Fruit fly (Drosophila melanogaster) whole organism, embryonic: Measurements from ENCODE around the gene sra.

ENCODE experiments used
- Atf6 ChIP-seq: fragments of 200-800 bp; sonication (Bioruptor generic); IDR thresholded peaks from 2 replicates; pipeline ENCODE4 v1.3.6; 2022; ENCODE audit warnings: missing biosample characterization, missing genetic modification characterization
- Bgb ChIP-seq: fragments of 200-800 bp; sonication (Bioruptor generic); IDR thresholded peaks from 2 replicates; pipeline ENCODE4 v1.3.6; 2022; ENCODE audit warnings: missing biosample characterization, missing genetic modification characterization; ENCODE audit not compliant: partially characterized antibody
- CG10654 ChIP-seq: fragments of 200-800 bp; sonication (Bioruptor generic); optimal IDR thresholded peaks from 2 replicates; lab custom pipeline; 2016; ENCODE audit warnings: missing biosample characterization, missing genetic modification characterization
- CG11695 ChIP-seq: fragments of 200-800 bp; sonication (Bioruptor generic); IDR thresholded peaks from 3 replicates; pipeline ENCODE4 v1.3.6; 2022; ENCODE audit warnings: missing biosample characterization, missing genetic modification characterization
- CG12744 ChIP-seq: fragments of 200-800 bp; sonication (Bioruptor generic); optimal IDR thresholded peaks from 2 replicates; lab custom pipeline; 2016; ENCODE audit warnings: missing biosample characterization, missing genetic modification characterization
- CG12942 ChIP-seq: fragments of 200-800 bp; sonication (Bioruptor generic); optimal IDR thresholded peaks from 3 replicates; lab custom pipeline; 2016; ENCODE audit warnings: missing biosample characterization, missing genetic modification characterization
- CG14441 ChIP-seq: fragments of 200-800 bp; sonication (Bioruptor generic); IDR thresholded peaks from 2 replicates; pipeline ENCODE4 v1.3.6; 2022; ENCODE audit warnings: missing biosample characterization, missing genetic modification characterization
- CG14860 ChIP-seq: fragments of 200-800 bp; sonication (Bioruptor generic); IDR thresholded peaks from 3 replicates; pipeline ENCODE4 v1.3.6; 2022; ENCODE audit warnings: missing biosample characterization, missing genetic modification characterization; ENCODE audit not compliant: partially characterized antibody
- CG15011 ChIP-seq: fragments of 200-800 bp; sonication (Bioruptor generic); optimal IDR thresholded peaks from 3 replicates; lab custom pipeline; 2018; ENCODE audit warnings: missing biosample characterization, mild to moderate bottlenecking, missing genetic modification characterization
- CG17568 ChIP-seq: fragments of 200-800 bp; sonication (Bioruptor generic); optimal IDR thresholded peaks from 2 replicates; lab custom pipeline; 2018; ENCODE audit warnings: missing biosample characterization, mild to moderate bottlenecking, missing genetic modification characterization, moderate library complexity
- CG1792 ChIP-seq: fragments of 200-800 bp; sonication (Bioruptor generic); optimal IDR thresholded peaks from 2 replicates; lab custom pipeline; 2016; ENCODE audit warnings: missing biosample characterization, missing genetic modification characterization
- CG2875 ChIP-seq: fragments of 200-800 bp; sonication (Bioruptor generic); optimal IDR thresholded peaks from 2 replicates; lab custom pipeline; 2017; ENCODE audit warnings: missing biosample characterization, mild to moderate bottlenecking, missing genetic modification characterization, missing genetic modification reagents
- CG30403 ChIP-seq: fragments of 200-800 bp; sonication (Bioruptor generic); optimal IDR thresholded peaks from 3 replicates; lab custom pipeline; 2016; ENCODE audit warnings: missing biosample characterization, missing genetic modification characterization
- CG32772 ChIP-seq: fragments of 200-800 bp; sonication (Bioruptor generic); IDR thresholded peaks from 2 replicates; pipeline ENCODE4 v1.3.6; 2022; ENCODE audit warnings: missing biosample characterization, missing genetic modification characterization
- CG3281 ChIP-seq: fragments of 200-800 bp; sonication (Bioruptor generic); optimal IDR thresholded peaks from 3 replicates; lab custom pipeline; 2017; ENCODE audit warnings: missing biosample characterization, mild to moderate bottlenecking, missing genetic modification characterization
- CG3407 ChIP-seq: fragments of 200-800 bp; sonication (Bioruptor generic); optimal IDR thresholded peaks from 2 replicates; lab custom pipeline; 2018; ENCODE audit warnings: missing biosample characterization, mild to moderate bottlenecking, missing genetic modification characterization
- CG3838 ChIP-seq: fragments of 200-800 bp; sonication (Bioruptor generic); optimal IDR thresholded peaks from 3 replicates; lab custom pipeline; 2016; ENCODE audit warnings: missing biosample characterization, missing genetic modification characterization
- CG6683 ChIP-seq: fragments of 200-800 bp; sonication (Bioruptor generic); optimal IDR thresholded peaks from 2 replicates; lab custom pipeline; 2017; ENCODE audit warnings: missing biosample characterization, mild to moderate bottlenecking, missing genetic modification characterization, missing genetic modification reagents
- CG7271 ChIP-seq: fragments of 200-800 bp; sonication (Bioruptor generic); optimal IDR thresholded peaks from 2 replicates; lab custom pipeline; 2018; ENCODE audit warnings: missing biosample characterization, mild to moderate bottlenecking, missing genetic modification characterization, moderate library complexity
- Chrac-16 ChIP-seq: fragments of 200-800 bp; sonication (Bioruptor generic); optimal IDR thresholded peaks from 3 replicates; lab custom pipeline; 2016; ENCODE audit warnings: missing biosample characterization, missing genetic modification characterization
- CoRest ChIP-seq: fragments of 200-800 bp; sonication (Bioruptor generic); optimal IDR thresholded peaks from 3 replicates; lab custom pipeline; 2018; ENCODE audit warnings: missing biosample characterization, mild to moderate bottlenecking, missing genetic modification characterization, moderate library complexity
- D ChIP-seq, 2 experiments: fragments of 200-800 bp in 1 of 2; fragments of >200 bp in 1 of 2; sonication (Bioruptor generic) in 1 of 2; optimal IDR thresholded peaks; 2 replicates in 1 of 2; 3 replicates in 1 of 2; lab custom pipeline; 2017; ENCODE audit warnings: mild to moderate bottlenecking in 1 of 2, missing biosample characterization in 1 of 2, missing genetic modification characterization in 1 of 2, missing genetic modification reagents in 1 of 2
- Dek ChIP-seq: fragments of 200-800 bp; sonication (Bioruptor generic); optimal IDR thresholded peaks from 3 replicates; lab custom pipeline; 2019; ENCODE audit warnings: missing biosample characterization, mild to moderate bottlenecking, missing genetic modification characterization, moderate library complexity
- Doc2 ChIP-seq: fragments of 200-800 bp; sonication (Bioruptor generic); IDR thresholded peaks from 2 replicates; pipeline ENCODE4 v1.3.6; 2022; ENCODE audit warnings: missing biosample characterization, missing genetic modification characterization
- Doc3 ChIP-seq: fragments of 200-800 bp; sonication (Bioruptor generic); IDR thresholded peaks from 3 replicates; pipeline ENCODE4 v1.3.6; 2022; ENCODE audit warnings: missing biosample characterization, missing genetic modification characterization; ENCODE audit not compliant: partially characterized antibody
- E2f2 ChIP-seq: fragments of 200-800 bp; sonication (Bioruptor generic); IDR thresholded peaks from 2 replicates; pipeline ENCODE4 v1.3.6; 2022; ENCODE audit warnings: missing biosample characterization, missing genetic modification characterization
- HLHmδ ChIP-seq: fragments of 200-800 bp; sonication (Bioruptor generic); optimal IDR thresholded peaks from 2 replicates; lab custom pipeline; 2018; ENCODE audit warnings: missing biosample characterization, mild to moderate bottlenecking, missing genetic modification characterization, moderate library complexity
- Hand ChIP-seq: fragments of 200-800 bp; sonication (Bioruptor generic); optimal IDR thresholded peaks from 2 replicates; lab custom pipeline; 2017; ENCODE audit warnings: mild to moderate bottlenecking, missing biosample characterization, missing genetic modification reagents, missing genetic modification characterization
- MBD-R2 ChIP-seq: fragments of 200-800 bp; sonication (Bioruptor generic); IDR thresholded peaks from 2 replicates; pipeline ENCODE4 v1.3.6; 2022; ENCODE audit warnings: missing biosample characterization, missing genetic modification characterization
- Meics ChIP-seq: fragments of 200-800 bp; sonication (Bioruptor generic); optimal IDR thresholded peaks from 2 replicates; lab custom pipeline; 2017; ENCODE audit warnings: missing biosample characterization, mild to moderate bottlenecking, missing genetic modification characterization
- Neu2 ChIP-seq: fragments of 200-800 bp; sonication (Bioruptor generic); optimal IDR thresholded peaks from 3 replicates; lab custom pipeline; 2016; ENCODE audit warnings: missing biosample characterization, missing genetic modification characterization, borderline replicate concordance
- Nf-YA ChIP-seq: fragments of 200-800 bp; sonication (Bioruptor generic); IDR thresholded peaks from 2 replicates; pipeline ENCODE4 v1.3.6; 2022; ENCODE audit warnings: missing biosample characterization, missing genetic modification characterization
- Ravus ChIP-seq: fragments of 200-800 bp; sonication (Bioruptor generic); IDR thresholded peaks from 2 replicates; pipeline ENCODE4 v1.3.6; 2022; ENCODE audit warnings: missing biosample characterization, missing genetic modification characterization
- Side ChIP-seq: fragments of 200-800 bp; sonication (Bioruptor generic); optimal IDR thresholded peaks from 2 replicates; lab custom pipeline; 2016; ENCODE audit warnings: missing biosample characterization, missing genetic modification characterization
- Tbp ChIP-seq: fragments of >200 bp; optimal IDR thresholded peaks from 2 replicates; lab custom pipeline; 2018; ENCODE audit warnings: missing biosample characterization, missing genetic modification characterization
- abd-A ChIP-seq: fragments of 200-800 bp; sonication (Bioruptor generic); optimal IDR thresholded peaks from 3 replicates; lab custom pipeline; 2019; ENCODE audit warnings: missing biosample characterization, mild to moderate bottlenecking, missing genetic modification characterization, moderate library complexity
- ac ChIP-seq: fragments of 200-800 bp; sonication (Bioruptor generic); optimal IDR thresholded peaks from 3 replicates; lab custom pipeline; 2017; ENCODE audit warnings: missing biosample characterization, mild to moderate bottlenecking, missing genetic modification characterization
- aop ChIP-seq: fragments of 200-800 bp; sonication (Bioruptor generic); IDR thresholded peaks from 2 replicates; pipeline ENCODE4 v1.3.6; 2022; ENCODE audit warnings: missing biosample characterization, missing genetic modification characterization
- bbx ChIP-seq: fragments of 200-800 bp; sonication (Bioruptor generic); IDR thresholded peaks from 2 replicates; pipeline ENCODE4 v1.3.6; 2022; ENCODE audit warnings: missing biosample characterization, missing genetic modification characterization; ENCODE audit not compliant: partially characterized antibody
- br ChIP-seq: fragments of >200 bp; optimal IDR thresholded peaks from 2 replicates; lab custom pipeline; 2017
- chinmo ChIP-seq: fragments of 200-800 bp; sonication (Bioruptor generic); IDR thresholded peaks from 4 replicates; pipeline ENCODE4 v1.3.6; 2022; ENCODE audit warnings: missing biosample characterization, missing genetic modification characterization; ENCODE audit not compliant: partially characterized antibody
- dimm ChIP-seq: fragments of 200-800 bp; sonication (Bioruptor generic); IDR thresholded peaks from 2 replicates; pipeline ENCODE4 v1.3.6; 2022; ENCODE audit warnings: missing biosample characterization, missing genetic modification characterization
- ems ChIP-seq: fragments of 200-800 bp; sonication (Bioruptor generic); optimal IDR thresholded peaks from 3 replicates; lab custom pipeline; 2016; ENCODE audit warnings: missing biosample characterization, missing genetic modification characterization
- fd3F ChIP-seq: fragments of 200-800 bp; sonication (Bioruptor generic); optimal IDR thresholded peaks from 2 replicates; lab custom pipeline; 2018; ENCODE audit warnings: missing biosample characterization, mild to moderate bottlenecking, missing genetic modification characterization, moderate library complexity
- fru ChIP-seq: fragments of >200 bp; optimal IDR thresholded peaks from 2 replicates; lab custom pipeline; 2017
- kni ChIP-seq: fragments of 200-800 bp; sonication (Bioruptor generic); optimal IDR thresholded peaks from 3 replicates; lab custom pipeline; 2017; ENCODE audit warnings: mild to moderate bottlenecking, missing biosample characterization, missing genetic modification reagents, missing genetic modification characterization
- maf-S ChIP-seq: fragments of 200-800 bp; sonication (Bioruptor generic); optimal IDR thresholded peaks from 2 replicates; lab custom pipeline; 2016; ENCODE audit warnings: missing biosample characterization, missing genetic modification characterization
- pzg ChIP-seq: fragments of 200-800 bp; sonication (Bioruptor generic); optimal IDR thresholded peaks from 3 replicates; lab custom pipeline; 2018; ENCODE audit warnings: missing biosample characterization, mild to moderate bottlenecking, missing genetic modification characterization, moderate library complexity
- so ChIP-seq: fragments of 200-800 bp; sonication (Bioruptor generic); IDR thresholded peaks from 3 replicates; pipeline ENCODE4 v1.3.6; 2022; ENCODE audit warnings: missing biosample characterization, missing genetic modification characterization
- wdn ChIP-seq: fragments of 200-800 bp; sonication (Bioruptor generic); IDR thresholded peaks from 2 replicates; pipeline ENCODE4 v1.3.6; 2022; ENCODE audit warnings: missing biosample characterization, missing genetic modification characterization
- zfh2 ChIP-seq: fragments of 200-800 bp; sonication (Bioruptor generic); optimal IDR thresholded peaks from 2 replicates; lab custom pipeline; 2016; ENCODE audit warnings: missing biosample characterization, missing genetic modification characterization

Gene sra

DNA sequence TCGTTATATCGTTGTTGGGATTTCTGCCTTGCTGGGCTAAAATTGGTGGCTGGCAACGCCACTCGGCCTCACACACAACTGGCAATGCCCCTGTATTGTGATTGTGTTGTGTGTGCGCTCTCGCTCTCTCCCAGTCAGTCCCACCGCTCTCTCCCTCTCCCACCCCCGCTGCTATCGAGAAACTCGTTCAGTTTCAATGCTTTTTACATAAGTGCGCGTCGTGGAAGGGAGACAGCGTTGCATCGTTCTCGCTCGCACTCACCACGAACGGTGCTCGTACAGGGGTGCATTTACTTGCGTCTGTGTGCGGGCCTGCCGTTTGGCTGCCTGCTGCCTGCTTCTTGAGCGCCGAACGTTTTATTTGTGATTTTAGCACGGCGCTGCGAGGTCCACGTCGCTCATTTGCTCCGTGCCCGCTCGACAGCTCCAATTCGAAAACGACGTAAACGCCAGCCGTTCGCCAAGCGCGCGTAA lies 55.7 kb downstream of the sra start (continued):
- no peak for TF ChIP-seq Doc2 (GFP tag; lab: Robert Waterston, UW)
- TF ChIP-seq abd-A = peak; percentile 99
- TF ChIP-seq CG10654 (GFP tag; lab: Kevin White, UChicago) = no peak
- TF ChIP-seq Meics (GFP tag; lab: Kevin White, UChicago) = peak; percentile 44
- no peak for TF ChIP-seq ems (GFP tag; lab: Kevin White, UChicago)
- TF ChIP-seq CG12744 (GFP tag; lab: Kevin White, UChicago) = no peak
- TF ChIP-seq Neu2 = no peak
- no peak for TF ChIP-seq E2f2
- TF ChIP-seq wdn (GFP tag; lab: Robert Waterston, UW) = no peak
- TF ChIP-seq fd3F = no peak
- no peak for TF ChIP-seq CG1792
- TF ChIP-seq Tbp (GFP tag; lab: Kevin White, UChicago) = no peak
- TF ChIP-seq chinmo = no peak
- peak; percentile 62 for TF ChIP-seq Hand (GFP tag; lab: Kevin White, UChicago)
- no peak for TF ChIP-seq dimm
- no peak for TF ChIP-seq CG32772 (GFP tag; lab: Robert Waterston, UW)
- peak; percentile 100 for TF ChIP-seq kni (GFP tag; lab: Kevin White, UChicago)
- TF ChIP-seq ac = peak; percentile 54
- no peak for TF ChIP-seq Dek (tag; lab: Kevin White, UChicago)
- TF ChIP-seq fru = no peak
- peak; percentile 57 for TF ChIP-seq CG6683 (GFP tag; lab: Kevin White, UChicago)
- peak; percentile 96 for TF ChIP-seq D (optimal IDR thresholded peaks at IDR 0.05; lab: Kevin White, UChicago)
- peak; percentile 20 for TF ChIP-seq D (GFP tag; optimal IDR thresholded peaks at IDR 0.05; lab: Kevin White, UChicago)
- no peak for TF ChIP-seq CG17568 (GFP tag; lab: Kevin White, UChicago)
- no peak for TF ChIP-seq Doc3 (GFP tag; lab: Robert Waterston, UW)
- TF ChIP-seq Chrac-16 (GFP tag; lab: Kevin White, UChicago) = no peak
- TF ChIP-seq CG3281 (GFP tag; lab: Kevin White, UChicago) = peak; percentile 36
- TF ChIP-seq Atf6 (GFP tag; lab: Robert Waterston, UW) = no peak
- peak; percentile 13 for TF ChIP-seq Side (GFP tag; lab: Kevin White, UChicago)
- TF ChIP-seq CG15011 = no peak
- no peak for TF ChIP-seq CG30403 (GFP tag; lab: Kevin White, UChicago)
- TF ChIP-seq CG2875 (GFP tag; lab: Kevin White, UChicago) = no peak
- TF ChIP-seq HLHmδ (GFP tag; lab: Kevin White, UChicago) = peak; percentile 55
- no peak for TF ChIP-seq CG14441 (GFP tag; lab: Robert Waterston, UW)
- TF ChIP-seq br (lab: Kevin White, UChicago) = no peak
- no peak for TF ChIP-seq Bgb (GFP tag; lab: Robert Waterston, UW)
- no peak for TF ChIP-seq CoRest (tag; lab: Kevin White, UChicago)
- no peak for TF ChIP-seq CG14860
- peak; percentile 40 for TF ChIP-seq pzg (GFP tag; lab: Kevin White, UChicago)
- TF ChIP-seq CG3407 (GFP tag; lab: Kevin White, UChicago) = no peak
- no peak for TF ChIP-seq MBD-R2 (GFP tag; lab: Robert Waterston, UW)
- TF ChIP-seq CG3838 (GFP tag; lab: Kevin White, UChicago) = peak; percentile 34
- TF ChIP-seq zfh2 (GFP tag; lab: Kevin White, UChicago) = no peak
- no peak for TF ChIP-seq so (GFP tag; lab: Robert Waterston, UW)
- TF ChIP-seq maf-S (GFP tag; lab: Kevin White, UChicago) = peak; percentile 33
- TF ChIP-seq Ravus = no peak
- no peak for TF ChIP-seq bbx (GFP tag; lab: Robert Waterston, UW)
- no peak for TF ChIP-seq Nf-YA (GFP tag; lab: Robert Waterston, UW)
- TF ChIP-seq CG11695 (GFP tag; lab: Robert Waterston, UW) = no peak
- no peak for TF ChIP-seq aop (GFP tag; lab: Robert Waterston, UW)
- no peak for TF ChIP-seq CG12942 (GFP tag; lab: Kevin White, UChicago)
- no peak for TF ChIP-seq CG7271 (tag; lab: Kevin White, UChicago)
